Fruit fly (Drosophila melanogaster): ENCODE measurements around the gene deltaCOP.

dm6 chrX:1908757-1909156 is 47.2 kb upstream of the deltaCOP start, which contains the start of the genes Edem1 and Rbcn-3B:
- TF ChIP-seq usp (GFP tag; optimal IDR thresholded peaks at IDR 0.05), result no peak
- TF ChIP-seq dmrt93B (GFP tag; optimal IDR thresholded peaks at IDR 0.05), result no peak
- no peak for TF ChIP-seq pan (optimal IDR thresholded peaks at IDR 0.05)

Data from whole organism, wandering third instar larva.